Worm (Caenorhabditis elegans) whole organism, L2 larva: Measurements from ENCODE around the gene srx-20.

ENCODE experiments used
- C34F6.9 ChIP-seq: fragments of 150-350 bp; optimal IDR thresholded peaks from 2 replicates; lab custom pipeline; 2014; ENCODE audit warnings: missing biosample characterization, missing genetic modification characterization
- F13H6.1 ChIP-seq: sonication (generic microtip); optimal IDR thresholded peaks from 2 replicates; lab custom pipeline; 2016; ENCODE audit warnings: missing genetic modification characterization, missing compliant biosample characterization
- R02D3.7 ChIP-seq: fragments of 150-350 bp; optimal IDR thresholded peaks from 2 replicates; lab custom pipeline; 2014; ENCODE audit warnings: missing biosample characterization, missing genetic modification characterization
- Y55F3AM.14 ChIP-seq: fragments of 200-800 bp; sonication (Bioruptor generic); optimal IDR thresholded peaks from 2 replicates; lab custom pipeline; 2018; ENCODE audit warnings: mild to moderate bottlenecking, missing genetic modification characterization, missing compliant biosample characterization
- blmp-1 ChIP-seq: sonication (generic microtip); optimal IDR thresholded peaks from 2 replicates; lab custom pipeline; 2017; ENCODE audit warnings: missing genetic modification characterization, mild to moderate bottlenecking, missing compliant biosample characterization, antibody characterized with exemption, moderate library complexity; ENCODE audit not compliant: insufficient read depth
- ceh-16 ChIP-seq: fragments of 150-350 bp; optimal IDR thresholded peaks from 2 replicates; lab custom pipeline; 2014; ENCODE audit warnings: missing biosample characterization, missing genetic modification characterization
- crh-2 ChIP-seq: sonication (generic microtip); optimal IDR thresholded peaks from 2 replicates; lab custom pipeline; 2017; ENCODE audit warnings: missing biosample characterization, missing genetic modification characterization
- egl-27 ChIP-seq: sonication (generic microtip); optimal IDR thresholded peaks from 3 replicates; lab custom pipeline; 2017; ENCODE audit warnings: missing biosample characterization, missing genetic modification reagents, missing genetic modification characterization
- elt-1 ChIP-seq: fragments of 150-350 bp; optimal IDR thresholded peaks from 2 replicates; lab custom pipeline; 2014; ENCODE audit warnings: missing biosample characterization, missing genetic modification characterization
- elt-3 ChIP-seq: sonication (generic microtip); optimal IDR thresholded peaks from 2 replicates; lab custom pipeline; 2017; ENCODE audit warnings: missing biosample characterization, missing genetic modification characterization
- fos-1 ChIP-seq: fragments of 150-350 bp; optimal IDR thresholded peaks from 2 replicates; lab custom pipeline; 2014; ENCODE audit warnings: missing biosample characterization, missing genetic modification characterization
- lin-13 ChIP-seq: fragments of 150-350 bp; optimal IDR thresholded peaks from 2 replicates; lab custom pipeline; 2014; ENCODE audit warnings: missing biosample characterization, missing genetic modification reagents, missing genetic modification characterization
- mab-5 ChIP-seq: fragments of 150-350 bp; optimal IDR thresholded peaks from 2 replicates; lab custom pipeline; 2014; ENCODE audit warnings: missing biosample characterization, missing genetic modification characterization
- mbf-1 ChIP-seq: sonication (generic microtip); optimal IDR thresholded peaks from 2 replicates; lab custom pipeline; 2017; ENCODE audit warnings: missing biosample characterization, missing genetic modification characterization
- mdl-1 ChIP-seq, 2 experiments: fragments of 150-350 bp in 1 of 2; sonication (generic microtip) in 1 of 2; optimal IDR thresholded peaks; 2 replicates each; lab custom pipeline; 2017; ENCODE audit warnings: missing biosample characterization in 2 of 2, missing genetic modification characterization in 2 of 2
- nhr-10 ChIP-seq: sonication (generic microtip); optimal IDR thresholded peaks from 2 replicates; lab custom pipeline; 2017; ENCODE audit warnings: missing biosample characterization, missing genetic modification characterization
- nhr-12 ChIP-seq: fragments of 150-350 bp; optimal IDR thresholded peaks from 2 replicates; lab custom pipeline; 2014; ENCODE audit warnings: missing biosample characterization, missing genetic modification characterization
- nhr-21 ChIP-seq: fragments of 150-350 bp; optimal IDR thresholded peaks from 2 replicates; lab custom pipeline; 2014; ENCODE audit warnings: missing biosample characterization, missing genetic modification characterization
- nhr-23 ChIP-seq: fragments of 150-350 bp; optimal IDR thresholded peaks from 2 replicates; lab custom pipeline; 2014; ENCODE audit warnings: missing biosample characterization, missing genetic modification reagents, missing genetic modification characterization
- nhr-237 ChIP-seq: fragments of 150-350 bp; optimal IDR thresholded peaks from 2 replicates; lab custom pipeline; 2014; ENCODE audit warnings: missing biosample characterization, missing genetic modification characterization
- nhr-25 ChIP-seq: fragments of 150-350 bp; sonication (generic microtip); optimal IDR thresholded peaks from 3 replicates; lab custom pipeline; 2014; ENCODE audit warnings: missing biosample characterization, missing genetic modification characterization
- nhr-6 ChIP-seq: fragments of 150-350 bp; optimal IDR thresholded peaks from 2 replicates; lab custom pipeline; 2014; ENCODE audit warnings: missing biosample characterization, missing genetic modification characterization
- peb-1 ChIP-seq: fragments of 150-350 bp; optimal IDR thresholded peaks from 2 replicates; lab custom pipeline; 2014; ENCODE audit warnings: missing biosample characterization, missing genetic modification characterization
- sem-4 ChIP-seq: fragments of 150-350 bp; optimal IDR thresholded peaks from 2 replicates; lab custom pipeline; 2014; ENCODE audit warnings: missing biosample characterization, missing genetic modification reagents, missing genetic modification characterization
- skn-1 ChIP-seq: sonication (generic microtip); optimal IDR thresholded peaks from 2 replicates; lab custom pipeline; 2017; ENCODE audit warnings: missing biosample characterization, missing genetic modification characterization
- sma-3 ChIP-seq: sonication (generic microtip); optimal IDR thresholded peaks from 2 replicates; lab custom pipeline; 2016; ENCODE audit warnings: missing genetic modification reagents, missing genetic modification characterization, missing compliant biosample characterization
- sma-9 ChIP-seq, 2 experiments: fragments of 150-350 bp in 1 of 2; sonication (generic microtip) in 1 of 2; optimal IDR thresholded peaks; 2 replicates each; lab custom pipeline; 2014 to 2016; ENCODE audit warnings: missing genetic modification characterization in 2 of 2, mild to moderate bottlenecking in 1 of 2, missing biosample characterization in 1 of 2, missing compliant biosample characterization in 1 of 2, missing genetic modification reagents in 1 of 2, moderate library complexity in 1 of 2
- snpc-4 ChIP-seq: fragments of 150-350 bp; optimal IDR thresholded peaks from 2 replicates; lab custom pipeline; 2014; ENCODE audit warnings: missing biosample characterization, missing genetic modification characterization
- unc-55 ChIP-seq: fragments of 150-350 bp; sonication (generic microtip); optimal IDR thresholded peaks from 3 replicates; lab custom pipeline; 2014; ENCODE audit warnings: missing biosample characterization, missing genetic modification reagents, missing genetic modification characterization
- unc-62 ChIP-seq: fragments of 150-350 bp; optimal IDR thresholded peaks from 2 replicates; lab custom pipeline; 2014; ENCODE audit warnings: missing biosample characterization, missing genetic modification reagents, missing genetic modification characterization
- zag-1 ChIP-seq: fragments of 150-350 bp; optimal IDR thresholded peaks from 2 replicates; lab custom pipeline; 2014; ENCODE audit warnings: missing biosample characterization, missing genetic modification characterization
- ztf-1 ChIP-seq: fragments of 200-800 bp; sonication (Bioruptor generic); conservative IDR thresholded peaks from 2 replicates; pipeline ENCODE4 v1.3.6; 2022; ENCODE audit warnings: missing genetic modification characterization, missing compliant biosample characterization
- ztf-4 ChIP-seq: fragments of 150-350 bp; optimal IDR thresholded peaks from 2 replicates; lab custom pipeline; 2014; ENCODE audit warnings: missing biosample characterization, missing genetic modification characterization

The srx-20 gene

ce11 chrIV:6867791-6868190 lies at the start of gene srx-20:
srx-20 (plus strand) TSS chrIV:6868091.
- TF ChIP-seq skn-1 (tag; lab: Kevin White, UChicago) (no peak), nhr-10 (tag; lab: Kevin White, UChicago) (no peak), elt-1 (tag; lab: Kevin White, UChicago) (no peak), nhr-6 (tag; lab: Kevin White, UChicago) (no peak), R02D3.7 (tag; lab: Kevin White, UChicago) (no peak), mbf-1 (tag; lab: Kevin White, UChicago) (no peak), nhr-21 (tag; lab: Kevin White, UChicago) (no peak)
- TF ChIP-seq, all 48 proteins: peak for 0

ce11 chrIV:6818369-6818768 lies 49.5 kb upstream of the srx-20 start, which contains the start of gene C17H12.8:
C17H12.8 (plus strand) TSS chrIV:6818703.
- TF ChIP-seq peb-1 (tag; lab: Kevin White, UChicago) (no peak), nhr-237 (tag; lab: Kevin White, UChicago) (no peak), mdl-1 (tag; optimal IDR thresholded peaks at IDR 0.05; lab: Kevin White, UChicago) (no peak), nhr-25 (tag; lab: Kevin White, UChicago) (no peak), nhr-12 (tag; lab: Kevin White, UChicago) (no peak), snpc-4 (tag; lab: Kevin White, UChicago) (no peak), nhr-21 (tag; lab: Kevin White, UChicago) (no peak), ztf-4 (tag; lab: Kevin White, UChicago) (no peak), sem-4 (tag; lab: Kevin White, UChicago) (no peak), sma-9 (GFP tag; optimal IDR thresholded peaks at IDR 0.05; lab: Kevin White, UChicago) (peak; percentile 48), sma-9 (tag; optimal IDR thresholded peaks at IDR 0.05; lab: Kevin White, UChicago) (no peak), sma-3 (no peak), mab-5 (tag; lab: Kevin White, UChicago) (no peak), egl-27 (no peak), zag-1 (tag; lab: Kevin White, UChicago) (no peak), elt-3 (tag; lab: Kevin White, UChicago) (no peak), ztf-1 (GFP tag; lab: Robert Waterston, UW) (no peak), fos-1 (tag; lab: Kevin White, UChicago) (peak; percentile 73), unc-62 (GFP tag; lab: Kevin White, UChicago) (no peak)
- TF ChIP-seq, all 48 proteins: peak for 2

ce11 chrIV:6821709-6822108 lies 46.2 kb upstream of the srx-20 start:
- TF ChIP-seq egl-27 (no peak), crh-2 (tag; lab: Kevin White, UChicago) (no peak), skn-1 (tag; lab: Kevin White, UChicago) (no peak), lin-13 (GFP tag; lab: Kevin White, UChicago) (no peak), C34F6.9 (tag; lab: Kevin White, UChicago) (no peak), nhr-23 (tag; lab: Kevin White, UChicago) (no peak)

- TF ChIP-seq sma-9 (GFP tag; optimal IDR thresholded peaks at IDR 0.05; lab: Kevin White, UChicago) (no peak), sma-9 (tag; optimal IDR thresholded peaks at IDR 0.05; lab: Kevin White, UChicago) (no peak), unc-55 (GFP tag; lab: Kevin White, UChicago) (no peak), mbf-1 (tag; lab: Kevin White, UChicago) (no peak), ceh-16 (no peak), C34F6.9 (tag; lab: Kevin White, UChicago) (no peak), blmp-1 (tag; lab: Kevin White, UChicago) (no peak), sma-3 (no peak), snpc-4 (tag; lab: Kevin White, UChicago) (no peak), nhr-21 (tag; lab: Kevin White, UChicago) (no peak), fos-1 (tag; lab: Kevin White, UChicago) (no peak), mdl-1 (tag; optimal IDR thresholded peaks at IDR 0.05; lab: Kevin White, UChicago) (no peak), ztf-1 (GFP tag; lab: Robert Waterston, UW) (no peak), ztf-4 (tag; lab: Kevin White, UChicago) (no peak), nhr-12 (tag; lab: Kevin White, UChicago) (no peak), crh-2 (tag; lab: Kevin White, UChicago) (no peak), Y55F3AM.14 (GFP tag; lab: Kevin White, UChicago) (no peak), F13H6.1 (no peak)
Measured at ce11 chrIV:6822406-6822805, 45.5 kb upstream of the srx-20 start, which contains the start of gene C17H12.6. C17H12.6 (minus strand) TSS chrIV:6822506.
